Fruit fly (Drosophila melanogaster): ENCODE results near the gene Zmynd10.

- TF ChIP-seq BtbVII (GFP tag; optimal IDR thresholded peaks at IDR 0.05) (no peak), CTCF (GFP tag; optimal IDR thresholded peaks at IDR 0.05) (no peak), CG18262 (tag; optimal IDR thresholded peaks at IDR 0.05) (no peak), HLHmδ (GFP tag; optimal IDR thresholded peaks at IDR 0.05) (no peak), Ets97D (GFP tag; optimal IDR thresholded peaks at IDR 0.05) (no peak), CG1603 (tag; optimal IDR thresholded peaks at IDR 0.05) (peak; percentile 38), tio (GFP tag; optimal IDR thresholded peaks at IDR 0.05) (no peak), CG4707 (GFP tag; optimal IDR thresholded peaks at IDR 0.05) (no peak), CG13894 (tag; optimal IDR thresholded peaks at IDR 0.05) (no peak), sc (optimal IDR thresholded peaks at IDR 0.05) (no peak), sc (GFP tag; optimal IDR thresholded peaks at IDR 0.05) (no peak), CG4424 (GFP tag; optimal IDR thresholded peaks at IDR 0.05) (no peak), CG10321 (GFP tag; IDR thresholded peaks at IDR 0.05) (no peak), CG1832 (GFP tag; optimal IDR thresholded peaks at IDR 0.05) (no peak), CG8478 (optimal IDR thresholded peaks at IDR 0.05) (no peak)
These were observed 14.6 kb upstream of the Zmynd10 start for dm6 chr3L:13040849-13041248.
